Fruit fly (Drosophila melanogaster) whole organism, prepupa: ENCODE results near the gene Indy.
A peak's percentile ranks its signal among the peaks of the same experiment; 100 is the strongest.

Source experiments
- Blimp-1 ChIP-seq: fragments of 200-800 bp; sonication (Bioruptor generic); optimal IDR thresholded peaks from 3 replicates; lab custom pipeline; 2017; ENCODE audit warnings: missing biosample characterization, missing genetic modification characterization, mild to moderate bottlenecking, moderate library complexity, missing genetic modification reagents
- CG10631 ChIP-seq: fragments of 200-800 bp; sonication (Bioruptor generic); optimal IDR thresholded peaks from 2 replicates; lab custom pipeline; 2016; ENCODE audit warnings: missing biosample characterization, missing genetic modification characterization
- CG10669 ChIP-seq: fragments of 200-800 bp; sonication (Bioruptor generic); optimal IDR thresholded peaks from 3 replicates; lab custom pipeline; 2018; ENCODE audit warnings: missing biosample characterization, mild to moderate bottlenecking, missing genetic modification characterization, moderate library complexity
- CG11294 ChIP-seq: fragments of 200-800 bp; sonication (Bioruptor generic); IDR thresholded peaks from 2 replicates; pipeline ENCODE4 v1.3.6; 2022; ENCODE audit warnings: missing biosample characterization, missing genetic modification characterization
- CG11762 ChIP-seq: fragments of 200-800 bp; sonication (Bioruptor generic); optimal IDR thresholded peaks from 3 replicates; lab custom pipeline; 2016; ENCODE audit warnings: missing biosample characterization, missing genetic modification characterization; ENCODE audit not compliant: insufficient read depth
- CG15336 ChIP-seq: fragments of 200-800 bp; sonication (Bioruptor generic); IDR thresholded peaks from 2 replicates; pipeline ENCODE4 v1.3.6; 2022; ENCODE audit warnings: missing biosample characterization, missing genetic modification characterization
- CG1621 ChIP-seq: fragments of 200-800 bp; sonication (Bioruptor generic); optimal IDR thresholded peaks from 3 replicates; lab custom pipeline; 2018; ENCODE audit warnings: missing biosample characterization, mild to moderate bottlenecking, missing genetic modification characterization
- CG16779 ChIP-seq: fragments of 200-800 bp; sonication (Bioruptor generic); optimal IDR thresholded peaks from 3 replicates; lab custom pipeline; 2017; ENCODE audit warnings: missing biosample characterization, mild to moderate bottlenecking, missing genetic modification characterization
- CG3032 ChIP-seq: fragments of 200-800 bp; optimal IDR thresholded peaks from 2 replicates; lab custom pipeline; 2019; ENCODE audit warnings: missing biosample characterization, mild to moderate bottlenecking, missing genetic modification characterization, moderate library complexity
- CG31627 ChIP-seq: fragments of 200-800 bp; sonication (Bioruptor generic); optimal IDR thresholded peaks from 3 replicates; lab custom pipeline; 2016; ENCODE audit warnings: missing biosample characterization, missing genetic modification characterization
- CG4318 ChIP-seq: fragments of 200-800 bp; sonication (Bioruptor generic); optimal IDR thresholded peaks from 3 replicates; lab custom pipeline; 2017; ENCODE audit warnings: missing biosample characterization, mild to moderate bottlenecking, missing genetic modification characterization
- CG6276 ChIP-seq: fragments of 200-800 bp; sonication (Bioruptor generic); optimal IDR thresholded peaks from 2 replicates; lab custom pipeline; 2017; ENCODE audit warnings: missing biosample characterization, mild to moderate bottlenecking, missing genetic modification characterization
- CG6808 ChIP-seq: fragments of 200-800 bp; sonication (Bioruptor generic); optimal IDR thresholded peaks from 3 replicates; lab custom pipeline; 2017; ENCODE audit warnings: missing biosample characterization, missing genetic modification characterization, mild to moderate bottlenecking, moderate library complexity, missing genetic modification reagents
- CG6854 ChIP-seq: fragments of 200-800 bp; sonication (Bioruptor generic); optimal IDR thresholded peaks from 2 replicates; lab custom pipeline; 2017; ENCODE audit warnings: missing biosample characterization, mild to moderate bottlenecking, missing genetic modification characterization
- CG7368 ChIP-seq: fragments of 200-800 bp; sonication (Bioruptor generic); optimal IDR thresholded peaks from 3 replicates; lab custom pipeline; 2016; ENCODE audit warnings: missing biosample characterization, missing genetic modification characterization
- CG8632 ChIP-seq: fragments of 200-800 bp; sonication (Bioruptor generic); optimal IDR thresholded peaks from 3 replicates; lab custom pipeline; 2016; ENCODE audit warnings: missing biosample characterization, missing genetic modification characterization
- CG9139 ChIP-seq: fragments of 200-800 bp; sonication (Bioruptor generic); optimal IDR thresholded peaks from 3 replicates; lab custom pipeline; 2017; ENCODE audit warnings: missing biosample characterization, mild to moderate bottlenecking, missing genetic modification characterization
- Eip75B ChIP-seq: fragments of 200-800 bp; sonication (Bioruptor generic); optimal IDR thresholded peaks from 3 replicates; lab custom pipeline; 2016; ENCODE audit warnings: missing biosample characterization, missing genetic modification characterization
- Eip78C ChIP-seq: fragments of 200-800 bp; sonication (Bioruptor generic); peaks from one replicate; lab custom pipeline; 2016; ENCODE audit warnings: missing biosample characterization, missing genetic modification characterization
- Eip93F ChIP-seq: fragments of 200-800 bp; sonication (Bioruptor generic); optimal IDR thresholded peaks from 2 replicates; lab custom pipeline; 2016; ENCODE audit warnings: missing biosample characterization, mild to moderate bottlenecking, missing genetic modification characterization
- Ets21C ChIP-seq: fragments of 200-800 bp; sonication (Bioruptor generic); optimal IDR thresholded peaks from 3 replicates; lab custom pipeline; 2016; ENCODE audit warnings: missing biosample characterization, missing genetic modification characterization
- Ets96B ChIP-seq: fragments of 200-800 bp; optimal IDR thresholded peaks from 2 replicates; lab custom pipeline; 2019; ENCODE audit warnings: missing biosample characterization, mild to moderate bottlenecking, missing genetic modification characterization, moderate library complexity
- Gug ChIP-seq: fragments of 200-800 bp; sonication (Bioruptor generic); IDR thresholded peaks from 2 replicates; pipeline ENCODE4 v1.3.6; 2022; ENCODE audit warnings: missing biosample characterization, missing genetic modification characterization
- Hr39 ChIP-seq: fragments of 200-800 bp; sonication (Bioruptor generic); optimal IDR thresholded peaks from 2 replicates; lab custom pipeline; 2016; ENCODE audit warnings: missing biosample characterization, missing genetic modification characterization
- Lpt ChIP-seq: fragments of 200-800 bp; sonication (Bioruptor generic); optimal IDR thresholded peaks from 3 replicates; lab custom pipeline; 2016; ENCODE audit warnings: missing biosample characterization, missing genetic modification characterization
- Met ChIP-seq: fragments of 200-800 bp; sonication (Bioruptor generic); optimal IDR thresholded peaks from 3 replicates; lab custom pipeline; 2016; ENCODE audit warnings: missing biosample characterization, missing genetic modification characterization
- OdsH ChIP-seq: fragments of 200-800 bp; sonication (Bioruptor generic); optimal IDR thresholded peaks from 3 replicates; lab custom pipeline; 2016; ENCODE audit warnings: missing biosample characterization, missing genetic modification characterization
- Smox ChIP-seq: fragments of 200-800 bp; sonication (Bioruptor generic); optimal IDR thresholded peaks from 3 replicates; lab custom pipeline; 2016; ENCODE audit warnings: missing biosample characterization, missing genetic modification characterization
- Sox102F ChIP-seq: fragments of 200-800 bp; sonication (Bioruptor generic); optimal IDR thresholded peaks from 2 replicates; lab custom pipeline; 2016; ENCODE audit warnings: missing biosample characterization, mild to moderate bottlenecking, missing genetic modification characterization
- Sox14 ChIP-seq: fragments of 200-800 bp; sonication (Bioruptor generic); optimal IDR thresholded peaks from 3 replicates; lab custom pipeline; 2016; ENCODE audit warnings: missing biosample characterization, missing genetic modification characterization
- Sox15 ChIP-seq: fragments of 200-800 bp; sonication (Bioruptor generic); optimal IDR thresholded peaks from 3 replicates; lab custom pipeline; 2016; ENCODE audit warnings: missing biosample characterization, missing genetic modification characterization
- achi ChIP-seq: fragments of 200-800 bp; sonication (Bioruptor generic); optimal IDR thresholded peaks from 3 replicates; lab custom pipeline; 2016; ENCODE audit warnings: missing biosample characterization, missing genetic modification characterization
- acj6 ChIP-seq: fragments of 200-800 bp; sonication (Bioruptor generic); optimal IDR thresholded peaks from 3 replicates; lab custom pipeline; 2016; ENCODE audit warnings: missing biosample characterization, missing genetic modification characterization
- cyc ChIP-seq: fragments of 200-800 bp; sonication (Bioruptor generic); optimal IDR thresholded peaks from 3 replicates; lab custom pipeline; 2016; ENCODE audit warnings: missing biosample characterization, missing genetic modification characterization
- dac ChIP-seq: fragments of 200-800 bp; sonication (Bioruptor generic); optimal IDR thresholded peaks from 2 replicates; lab custom pipeline; 2017; ENCODE audit warnings: missing biosample characterization, mild to moderate bottlenecking, missing genetic modification characterization
- dsx ChIP-seq: fragments of 200-800 bp; optimal IDR thresholded peaks from 3 replicates; lab custom pipeline; 2019; ENCODE audit warnings: missing biosample characterization, mild to moderate bottlenecking, missing genetic modification characterization, moderate library complexity; ENCODE audit not compliant: poor library complexity, severe bottlenecking
- eg ChIP-seq: fragments of 200-800 bp; sonication (Bioruptor generic); IDR thresholded peaks from 3 replicates; pipeline ENCODE4 v1.3.6; 2022; ENCODE audit warnings: missing biosample characterization, missing genetic modification characterization
- fd85E ChIP-seq: fragments of 200-800 bp; sonication (Bioruptor generic); optimal IDR thresholded peaks from 3 replicates; lab custom pipeline; 2016; ENCODE audit warnings: missing biosample characterization, missing genetic modification characterization
- fkh ChIP-seq: fragments of 200-800 bp; sonication (Bioruptor generic); optimal IDR thresholded peaks from 3 replicates; lab custom pipeline; 2017; ENCODE audit warnings: missing biosample characterization, mild to moderate bottlenecking, missing genetic modification characterization, moderate library complexity
- lz ChIP-seq: fragments of 200-800 bp; sonication (Bioruptor generic); optimal IDR thresholded peaks from 3 replicates; lab custom pipeline; 2016; ENCODE audit warnings: missing biosample characterization, missing genetic modification characterization
- net ChIP-seq: fragments of 200-800 bp; sonication (Bioruptor generic); optimal IDR thresholded peaks from 3 replicates; lab custom pipeline; 2016; ENCODE audit warnings: missing biosample characterization, missing genetic modification characterization
- salr ChIP-seq, 2 experiments: fragments of 200-800 bp; sonication (Bioruptor generic); optimal IDR thresholded peaks; 3 replicates each; lab custom pipeline; 2016 to 2018; ENCODE audit warnings: missing biosample characterization in 2 of 2, missing genetic modification characterization in 2 of 2, mild to moderate bottlenecking in 1 of 2
- spab ChIP-seq: fragments of 200-800 bp; sonication (Bioruptor generic); optimal IDR thresholded peaks from 2 replicates; lab custom pipeline; 2017; ENCODE audit warnings: missing biosample characterization, mild to moderate bottlenecking, missing genetic modification characterization, missing genetic modification reagents
- svp ChIP-seq: fragments of 200-800 bp; sonication (Bioruptor generic); peaks from one replicate; lab custom pipeline; 2016; ENCODE audit warnings: missing biosample characterization, missing genetic modification characterization
- vri ChIP-seq: fragments of 200-800 bp; sonication (Bioruptor generic); optimal IDR thresholded peaks from 3 replicates; lab custom pipeline; 2016; ENCODE audit warnings: missing biosample characterization, mild to moderate bottlenecking, missing genetic modification characterization

Indy gene

DNA sequence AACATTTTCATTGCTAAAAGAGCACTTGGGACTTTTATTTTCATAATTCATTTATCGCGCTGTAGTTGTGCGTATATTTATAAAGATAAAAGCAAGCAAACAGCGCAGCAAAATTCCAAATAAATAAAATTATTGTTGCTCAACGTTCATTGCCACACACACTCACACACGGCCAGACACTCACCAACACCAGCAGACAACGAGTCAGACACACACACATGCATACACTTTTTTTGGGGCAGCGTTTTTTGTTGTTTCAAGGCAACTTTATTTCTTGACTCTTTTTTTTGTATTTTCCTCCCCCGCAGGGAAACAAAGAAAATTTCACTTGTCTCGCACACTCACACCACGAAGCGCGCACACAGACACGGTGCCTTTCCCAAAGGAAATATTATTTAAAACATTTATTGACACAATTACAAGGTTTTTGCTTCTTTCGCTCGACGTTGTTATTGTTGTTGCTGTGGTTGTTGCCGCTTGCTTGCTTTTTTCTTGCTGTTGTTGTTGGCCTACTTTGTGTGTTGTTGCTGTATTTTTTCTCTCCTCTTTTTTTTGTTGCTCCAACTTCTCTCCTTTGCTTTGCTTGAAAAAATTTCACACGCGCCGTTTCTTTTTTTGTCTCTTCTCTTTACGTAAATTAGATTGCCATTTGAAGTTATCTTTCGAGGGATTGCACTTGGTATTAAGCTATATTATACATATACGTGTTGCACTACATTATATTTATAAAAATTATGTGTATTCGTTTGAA lies 26.0 kb downstream of the Indy start (continued):
- TF ChIP-seq acj6 (GFP tag; lab: Kevin White, UChicago) (peak; percentile 10), Sox102F (GFP tag; lab: Kevin White, UChicago) (no peak), achi (GFP tag; lab: Kevin White, UChicago) (no peak), CG16779 (tag; lab: Kevin White, UChicago) (peak; percentile 65), dsx (GFP tag; lab: Kevin White, UChicago) (peak; percentile 75), salr (GFP tag; optimal IDR thresholded peaks at IDR 0.05; lab: Kevin White, UChicago) (peak in 1 of 2 experiments; percentile 28), Met (GFP tag; lab: Kevin White, UChicago) (peak; percentile 14), CG11762 (GFP tag; lab: Kevin White, UChicago) (no peak), CG9139 (peak; percentile 65), Blimp-1 (no peak), CG3032 (peak; percentile 51), OdsH (GFP tag; lab: Kevin White, UChicago) (peak; percentile 21), Ets21C (GFP tag; lab: Kevin White, UChicago) (no peak)

DNA sequence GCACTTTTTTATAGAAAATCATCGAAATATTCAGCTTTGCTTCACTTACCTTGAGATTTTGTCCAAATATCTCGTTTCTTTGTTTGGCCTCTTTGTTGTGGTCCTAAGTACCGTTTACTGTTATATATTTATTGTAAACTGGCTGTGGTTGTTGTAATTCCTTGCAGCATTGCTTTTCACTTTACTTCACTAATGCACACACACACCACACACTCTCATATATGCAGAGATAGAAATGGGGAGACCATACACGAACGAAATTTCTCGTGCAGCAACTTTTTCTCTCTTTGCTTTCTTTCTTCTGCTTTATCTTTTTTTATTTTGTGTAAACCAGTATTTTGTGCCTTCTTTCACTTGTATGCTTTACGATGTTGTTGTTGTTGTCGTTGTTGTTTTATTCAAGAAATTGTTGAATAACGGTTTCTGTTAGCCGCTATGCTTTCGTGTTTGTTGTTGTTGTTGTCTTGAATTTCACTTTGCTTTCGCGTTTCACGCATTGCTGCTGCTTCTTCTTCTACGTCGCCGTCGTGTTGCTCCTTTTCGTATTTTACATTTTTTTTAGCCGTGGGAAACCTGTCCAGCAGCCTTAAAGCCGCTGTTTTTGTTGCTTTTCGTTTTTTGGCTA lies 26.7 kb downstream of the Indy start:
- TF ChIP-seq Eip75B (GFP tag; lab: Kevin White, UChicago) (no peak), CG16779 (tag; lab: Kevin White, UChicago) (peak; percentile 25), Smox (no peak), vri (GFP tag; lab: Kevin White, UChicago) (no peak), CG7368 (GFP tag; lab: Kevin White, UChicago) (no peak), spab (no peak), CG6276 (GFP tag; lab: Kevin White, UChicago) (peak; percentile 64), lz (no peak), CG6808 (GFP tag; lab: Kevin White, UChicago) (peak; percentile 58), dsx (GFP tag; lab: Kevin White, UChicago) (peak; percentile 23), achi (GFP tag; lab: Kevin White, UChicago) (no peak), Met (GFP tag; lab: Kevin White, UChicago) (no peak), CG10631 (GFP tag; lab: Kevin White, UChicago) (no peak), Lpt (GFP tag; lab: Kevin White, UChicago) (peak; percentile 58), CG11762 (GFP tag; lab: Kevin White, UChicago) (peak; percentile 4), acj6 (GFP tag; lab: Kevin White, UChicago) (no peak), eg (GFP tag; lab: Robert Waterston, UW) (peak; percentile 66; the same call in 2 of the 3 replicates), CG4318 (GFP tag; lab: Kevin White, UChicago) (no peak), cyc (no peak), Eip93F (GFP tag; lab: Kevin White, UChicago) (no peak), Eip78C (GFP tag; lab: Kevin White, UChicago) (peak; percentile 59), fd85E (GFP tag; lab: Kevin White, UChicago) (no peak), fkh (GFP tag; lab: Kevin White, UChicago) (no peak), CG31627 (GFP tag; lab: Kevin White, UChicago) (no peak), net (GFP tag; lab: Kevin White, UChicago) (peak; percentile 11), CG15336 (GFP tag; lab: Robert Waterston, UW) (peak; percentile 80), Blimp-1 (peak; percentile 25), Ets96B (tag; lab: Kevin White, UChicago) (peak; percentile 8), CG8632 (GFP tag; lab: Kevin White, UChicago) (no peak), salr (GFP tag; optimal IDR thresholded peaks at IDR 0.05; lab: Kevin White, UChicago) (no peak), CG10669 (GFP tag; lab: Kevin White, UChicago) (peak; percentile 26), OdsH (GFP tag; lab: Kevin White, UChicago) (no peak), CG3032 (no peak), Sox15 (GFP tag; lab: Kevin White, UChicago) (no peak), Hr39 (GFP tag; lab: Kevin White, UChicago) (no peak), dac (GFP tag; lab: Kevin White, UChicago) (no peak), CG11294 (no peak), Gug (GFP tag; lab: Robert Waterston, UW) (no peak; the same call in 1 of the 2 replicates), Sox14 (GFP tag; lab: Kevin White, UChicago) (no peak), Ets21C (GFP tag; lab: Kevin White, UChicago) (no peak), CG6854 (GFP tag; lab: Kevin White, UChicago) (peak; percentile 62), svp (GFP tag; lab: Kevin White, UChicago) (peak; percentile 10), CG1621 (no peak), Sox102F (GFP tag; lab: Kevin White, UChicago) (peak; percentile 4)
